Worm (Caenorhabditis elegans) whole organism, L3 larva: ENCODE measurements around the gene bre-5.

Source experiments
- ZK546.5 ChIP-seq: sonication (generic microtip); optimal IDR thresholded peaks from 2 replicates; lab custom pipeline; 2017; ENCODE audit warnings: missing biosample characterization, missing genetic modification characterization
- aly-2 ChIP-seq: fragments of 150-350 bp; optimal IDR thresholded peaks from 2 replicates; lab custom pipeline; 2014; ENCODE audit warnings: missing biosample characterization, missing genetic modification characterization
- ama-1 ChIP-seq: fragments of 150-350 bp; optimal IDR thresholded peaks from 2 replicates; lab custom pipeline; 2018
- ceh-16 ChIP-seq: sonication (generic microtip); optimal IDR thresholded peaks from 2 replicates; lab custom pipeline; 2017; ENCODE audit warnings: missing biosample characterization, missing genetic modification characterization
- ceh-28 ChIP-seq: fragments of 150-350 bp; optimal IDR thresholded peaks from 2 replicates; lab custom pipeline; 2014; ENCODE audit warnings: missing biosample characterization, missing genetic modification reagents, missing genetic modification characterization
- ceh-82 ChIP-seq: fragments of 150-350 bp; optimal IDR thresholded peaks from 2 replicates; lab custom pipeline; 2014; ENCODE audit warnings: missing biosample characterization, missing genetic modification characterization
- daf-12 ChIP-seq: fragments of 150-350 bp; optimal IDR thresholded peaks from 2 replicates; lab custom pipeline; 2014; ENCODE audit warnings: missing biosample characterization, missing genetic modification reagents, missing genetic modification characterization
- egl-27 ChIP-seq: sonication (generic microtip); optimal IDR thresholded peaks from 4 replicates; lab custom pipeline; 2017; ENCODE audit warnings: missing biosample characterization, missing genetic modification reagents, missing genetic modification characterization
- egl-5 ChIP-seq: fragments of 150-350 bp; optimal IDR thresholded peaks from 2 replicates; lab custom pipeline; 2017; ENCODE audit warnings: missing biosample characterization, missing genetic modification reagents, missing genetic modification characterization, inconsistent platforms
- elt-1 ChIP-seq: fragments of 150-350 bp; optimal IDR thresholded peaks from 2 replicates; lab custom pipeline; 2014; ENCODE audit warnings: missing biosample characterization, missing genetic modification characterization
- elt-2 ChIP-seq: sonication (generic microtip); optimal IDR thresholded peaks from 2 replicates; lab custom pipeline; 2016; ENCODE audit warnings: missing genetic modification reagents, mild to moderate bottlenecking, missing genetic modification characterization, missing compliant biosample characterization
- elt-3 ChIP-seq, 3 experiments: fragments of 150-350 bp in 1 of 3; sonication (generic microtip) in 2 of 3; optimal IDR thresholded peaks; 2 replicates in 2 of 3; 4 replicates in 1 of 3; lab custom pipeline; 2014 to 2017; ENCODE audit warnings: missing biosample characterization in 3 of 3, missing genetic modification characterization in 3 of 3
- fkh-2 ChIP-seq: fragments of 150-350 bp; optimal IDR thresholded peaks from 2 replicates; lab custom pipeline; 2014; ENCODE audit warnings: missing biosample characterization, missing genetic modification reagents, missing genetic modification characterization
- fos-1 ChIP-seq: fragments of 150-350 bp; optimal IDR thresholded peaks from 2 replicates; lab custom pipeline; 2014; ENCODE audit warnings: missing biosample characterization, missing genetic modification characterization
- hmg-11 ChIP-seq: sonication (generic microtip); optimal IDR thresholded peaks from 2 replicates; lab custom pipeline; 2016; ENCODE audit warnings: missing genetic modification characterization, missing compliant biosample characterization
- jun-1 ChIP-seq: fragments of 150-350 bp; optimal IDR thresholded peaks from 2 replicates; lab custom pipeline; 2014; ENCODE audit warnings: missing biosample characterization, missing genetic modification reagents, missing genetic modification characterization
- lin-15B ChIP-seq: fragments of 150-350 bp; optimal IDR thresholded peaks from 2 replicates; lab custom pipeline; 2014; ENCODE audit warnings: missing biosample characterization, missing genetic modification characterization
- lin-39 ChIP-seq: fragments of 150-350 bp; optimal IDR thresholded peaks from 2 replicates; lab custom pipeline; 2018; ENCODE audit warnings: missing biosample characterization, missing genetic modification reagents, missing genetic modification characterization
- lsy-12 ChIP-seq: sonication (generic microtip); optimal IDR thresholded peaks from 2 replicates; lab custom pipeline; 2016; ENCODE audit warnings: mild to moderate bottlenecking, missing genetic modification characterization, missing compliant biosample characterization
- mdl-1 ChIP-seq: fragments of 150-350 bp; optimal IDR thresholded peaks from 2 replicates; lab custom pipeline; 2014; ENCODE audit warnings: missing biosample characterization, missing genetic modification characterization
- mml-1 ChIP-seq: fragments of 150-350 bp; sonication (generic microtip); optimal IDR thresholded peaks from 3 replicates; lab custom pipeline; 2014; ENCODE audit warnings: missing biosample characterization, missing genetic modification characterization
- nfya-1 ChIP-seq: sonication (generic microtip); optimal IDR thresholded peaks from 2 replicates; lab custom pipeline; 2017; ENCODE audit warnings: missing genetic modification characterization, mild to moderate bottlenecking, missing compliant biosample characterization, antibody characterized with exemption, moderate library complexity; ENCODE audit not compliant: insufficient read depth
- nhr-11 ChIP-seq: fragments of 150-350 bp; optimal IDR thresholded peaks from 2 replicates; lab custom pipeline; 2014; ENCODE audit warnings: missing biosample characterization, missing genetic modification characterization
- nhr-12 ChIP-seq: fragments of 150-350 bp; optimal IDR thresholded peaks from 2 replicates; lab custom pipeline; 2014; ENCODE audit warnings: missing biosample characterization, missing genetic modification characterization
- nhr-23 ChIP-seq: fragments of 150-350 bp; optimal IDR thresholded peaks from 2 replicates; lab custom pipeline; 2014; ENCODE audit warnings: missing biosample characterization, missing genetic modification reagents, missing genetic modification characterization
- nhr-237 ChIP-seq: fragments of 150-350 bp; optimal IDR thresholded peaks from 2 replicates; lab custom pipeline; 2014; ENCODE audit warnings: missing biosample characterization, missing genetic modification characterization
- nhr-25 ChIP-seq: sonication (generic microtip); optimal IDR thresholded peaks from 2 replicates; lab custom pipeline; 2017; ENCODE audit warnings: missing biosample characterization, missing genetic modification characterization
- nhr-28 ChIP-seq: fragments of 150-350 bp; optimal IDR thresholded peaks from 2 replicates; lab custom pipeline; 2014; ENCODE audit warnings: missing biosample characterization, missing genetic modification characterization
- nhr-43 ChIP-seq: sonication (generic microtip); optimal IDR thresholded peaks from 2 replicates; lab custom pipeline; 2016; ENCODE audit warnings: mild to moderate bottlenecking, missing genetic modification characterization, missing compliant biosample characterization; ENCODE audit not compliant: poor library complexity, severe bottlenecking
- nhr-77 ChIP-seq: fragments of 150-350 bp; optimal IDR thresholded peaks from 2 replicates; lab custom pipeline; 2014; ENCODE audit warnings: missing biosample characterization, missing genetic modification characterization
- pha-4 ChIP-seq: fragments of 150-350 bp; optimal IDR thresholded peaks from 2 replicates; lab custom pipeline; 2014; ENCODE audit warnings: missing biosample characterization, missing genetic modification reagents, missing genetic modification characterization
- pqm-1 ChIP-seq: fragments of 150-350 bp; optimal IDR thresholded peaks from 2 replicates; lab custom pipeline; 2017; ENCODE audit warnings: missing biosample characterization, missing genetic modification characterization, inconsistent platforms
- skn-1 ChIP-seq: fragments of 150-350 bp; optimal IDR thresholded peaks from 2 replicates; lab custom pipeline; 2014; ENCODE audit warnings: missing biosample characterization, missing genetic modification characterization
- tbx-2 ChIP-seq: sonication (generic microtip); optimal IDR thresholded peaks from 2 replicates; lab custom pipeline; 2016; ENCODE audit warnings: mild to moderate bottlenecking, missing genetic modification characterization, missing compliant biosample characterization
- unc-39 ChIP-seq: sonication (generic microtip); optimal IDR thresholded peaks from 4 replicates; lab custom pipeline; 2017; ENCODE audit warnings: missing biosample characterization, missing genetic modification characterization
- unc-62 ChIP-seq: fragments of 150-350 bp; sonication (generic microtip); optimal IDR thresholded peaks from 4 replicates; lab custom pipeline; 2014; ENCODE audit warnings: missing biosample characterization, missing genetic modification reagents, missing genetic modification characterization
- zag-1 ChIP-seq: fragments of 150-350 bp; optimal IDR thresholded peaks from 2 replicates; lab custom pipeline; 2014; ENCODE audit warnings: missing biosample characterization, missing genetic modification characterization
- ztf-11 ChIP-seq: fragments of 150-350 bp; optimal IDR thresholded peaks from 2 replicates; lab custom pipeline; 2014; ENCODE audit warnings: missing biosample characterization, missing genetic modification characterization
- ztf-4 ChIP-seq: fragments of 150-350 bp; optimal IDR thresholded peaks from 2 replicates; lab custom pipeline; 2014; ENCODE audit warnings: missing biosample characterization, missing genetic modification characterization

bre-5 gene

DNA sequence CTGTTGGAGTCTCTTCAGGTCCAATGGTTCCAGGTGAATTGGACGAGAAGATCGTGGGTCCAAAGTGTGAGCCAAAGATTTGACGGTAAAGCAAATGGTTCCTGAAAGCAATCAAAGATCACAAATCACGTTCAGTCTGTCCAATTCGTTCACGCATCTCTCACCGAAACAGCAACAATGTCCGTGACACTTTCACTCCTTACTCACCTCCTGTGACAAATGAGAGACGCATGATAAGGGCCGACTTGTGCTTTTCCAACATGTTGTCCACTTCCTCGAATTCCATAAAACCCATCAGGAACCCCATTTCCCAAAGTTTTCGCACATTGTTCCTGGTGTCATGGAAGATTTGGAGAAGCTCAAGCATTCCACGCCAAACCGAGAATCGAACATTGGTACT lies 10.6 kb downstream of the bre-5 start:
- no peak for TF ChIP-seq fos-1 (tag; lab: Kevin White, UChicago)
- TF ChIP-seq nhr-23 (tag; lab: Kevin White, UChicago) = no peak
- no peak for TF ChIP-seq lin-39 (tag; lab: Kevin White, UChicago)
- no peak for TF ChIP-seq nhr-12
- no peak for TF ChIP-seq egl-27 (tag; lab: Kevin White, UChicago)
- no peak for TF ChIP-seq ztf-11 (tag; lab: Kevin White, UChicago)
- no peak for TF ChIP-seq elt-1 (tag; lab: Kevin White, UChicago)
- no peak for TF ChIP-seq mdl-1 (tag; lab: Kevin White, UChicago)
- TF ChIP-seq nhr-237 (tag; lab: Kevin White, UChicago) = no peak
- no peak for TF ChIP-seq nhr-77 (tag; lab: Kevin White, UChicago)
- no peak for TF ChIP-seq daf-12
- TF ChIP-seq ceh-82 = no peak
- no peak for TF ChIP-seq nhr-11 (tag; lab: Kevin White, UChicago)
- TF ChIP-seq, all 47 proteins: peak for 0

DNA sequence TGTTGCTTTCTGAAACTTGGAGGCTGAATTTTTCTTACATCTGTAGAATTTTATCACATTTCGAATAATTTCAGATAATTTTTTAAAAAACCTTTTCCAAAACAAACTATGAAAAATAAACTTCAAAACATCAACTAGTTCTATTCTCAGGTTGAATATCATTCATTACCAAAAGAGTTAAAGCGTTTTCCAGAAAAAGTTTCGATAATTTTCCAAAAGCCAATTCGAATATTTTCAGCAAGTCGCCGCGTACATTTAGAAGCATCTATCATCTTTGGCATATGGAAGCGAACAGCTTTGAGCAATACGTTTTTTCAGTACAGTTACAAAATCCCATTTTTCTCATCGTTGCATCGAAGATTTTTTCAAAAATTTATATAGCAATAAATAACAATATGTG lies 14.1 kb downstream of the bre-5 start:
- TF ChIP-seq tbx-2 (tag; lab: Kevin White, UChicago) (peak; percentile 56), pha-4 (peak; percentile 49), ama-1 (lab: Kevin White, UChicago) (peak; percentile 91), elt-3 (tag; optimal IDR thresholded peaks at IDR 0.05; lab: Kevin White, UChicago) (peak in 1 of 3 experiments; percentile 9), lsy-12 (tag; lab: Kevin White, UChicago) (peak; percentile 5), egl-5 (tag; lab: Kevin White, UChicago) (no peak), nhr-43 (peak; percentile 20), nhr-25 (tag; lab: Kevin White, UChicago) (peak; percentile 42), nfya-1 (tag; lab: Kevin White, UChicago) (no peak), ztf-4 (peak; percentile 13), nhr-77 (tag; lab: Kevin White, UChicago) (no peak), elt-2 (tag; lab: Kevin White, UChicago) (peak; percentile 19)

- TF ChIP-seq lin-15B (tag; lab: Kevin White, UChicago) (no peak), pha-4 (no peak), nhr-25 (tag; lab: Kevin White, UChicago) (no peak), unc-39 (no peak), nhr-237 (tag; lab: Kevin White, UChicago) (no peak), lin-39 (tag; lab: Kevin White, UChicago) (no peak), egl-27 (tag; lab: Kevin White, UChicago) (no peak), ZK546.5 (no peak)
Measured at ce11 chrIV:12035422-12035821, 15.6 kb downstream of the bre-5 start.

- TF ChIP-seq egl-5 (tag; lab: Kevin White, UChicago) (no peak), nhr-25 (tag; lab: Kevin White, UChicago) (peak; percentile 29), pha-4 (no peak), ama-1 (lab: Kevin White, UChicago) (peak; percentile 9)
Measured at ce11 chrIV:12034776-12035175, 16.2 kb downstream of the bre-5 start.

ce11 chrIV:12033985-12034384 lies 17.0 kb downstream of the bre-5 start, which contains the start of gene sqst-1:
TSS of gene sqst-1 (plus strand) at chrIV:12034282.
- no peak for TF ChIP-seq hmg-11 (tag; lab: Kevin White, UChicago)
- no peak for TF ChIP-seq nhr-12
- TF ChIP-seq tbx-2 (tag; lab: Kevin White, UChicago) = no peak
- peak; percentile 84 for TF ChIP-seq ama-1 (lab: Kevin White, UChicago)
- TF ChIP-seq aly-2 = no peak
- peak; percentile 4 for TF ChIP-seq pha-4
- no peak for TF ChIP-seq ceh-16
- TF ChIP-seq egl-5 (tag; lab: Kevin White, UChicago) = no peak
- TF ChIP-seq, all 47 proteins: peak for 2

ce11 chrIV:12032383-12032782 lies 18.6 kb downstream of the bre-5 start:
- TF ChIP-seq mml-1 (tag; lab: Kevin White, UChicago) = no peak
- no peak for TF ChIP-seq fkh-2 (tag; lab: Kevin White, UChicago)
- peak; percentile 65 for TF ChIP-seq unc-62 (GFP tag; lab: Kevin White, UChicago)
- TF ChIP-seq pqm-1 = peak; percentile 94
- TF ChIP-seq lin-39 (tag; lab: Kevin White, UChicago) = peak; percentile 29
- no peak for TF ChIP-seq ceh-16
- TF ChIP-seq nhr-11 (tag; lab: Kevin White, UChicago) = no peak
- TF ChIP-seq ceh-28 = peak; percentile 95
- TF ChIP-seq ztf-11 (tag; lab: Kevin White, UChicago) = no peak
- TF ChIP-seq elt-1 (tag; lab: Kevin White, UChicago) = peak; percentile 55
- peak; percentile 92 for TF ChIP-seq nhr-23 (tag; lab: Kevin White, UChicago)
- no peak for TF ChIP-seq nhr-28 (tag; lab: Kevin White, UChicago)
- TF ChIP-seq ceh-82 = peak; percentile 39
- TF ChIP-seq skn-1 = peak; percentile 59
- TF ChIP-seq ztf-4 = no peak
- no peak for TF ChIP-seq elt-3 (tag; optimal IDR thresholded peaks at IDR 0.05; lab: Kevin White, UChicago)
- peak; percentile 97 for TF ChIP-seq elt-2 (tag; lab: Kevin White, UChicago)
- TF ChIP-seq egl-5 (tag; lab: Kevin White, UChicago) = peak; percentile 93
- TF ChIP-seq nhr-77 (tag; lab: Kevin White, UChicago) = no peak
- peak; percentile 20 for TF ChIP-seq egl-27 (tag; lab: Kevin White, UChicago)
- TF ChIP-seq mdl-1 (tag; lab: Kevin White, UChicago) = peak; percentile 43
- peak; percentile 79 for TF ChIP-seq fos-1 (tag; lab: Kevin White, UChicago)
- peak; percentile 86 for TF ChIP-seq jun-1 (tag; lab: Kevin White, UChicago)
- peak; percentile 70 for TF ChIP-seq nhr-43
- peak; percentile 80 for TF ChIP-seq lin-15B (tag; lab: Kevin White, UChicago)
- TF ChIP-seq tbx-2 (tag; lab: Kevin White, UChicago) = peak; percentile 61
- no peak for TF ChIP-seq nhr-237 (tag; lab: Kevin White, UChicago)
- peak; percentile 93 for TF ChIP-seq nhr-25 (tag; lab: Kevin White, UChicago)
- TF ChIP-seq zag-1 = no peak
